Fruit fly (Drosophila melanogaster) whole organism, embryonic: ENCODE results near the gene CG14650.

ENCODE experiments used
- Atf6 ChIP-seq: fragments of 200-800 bp; sonication (Bioruptor generic); IDR thresholded peaks from 2 replicates; pipeline ENCODE4 v1.3.6; 2022; ENCODE audit warnings: missing biosample characterization, missing genetic modification characterization
- Awh ChIP-seq: fragments of 200-800 bp; sonication (Bioruptor generic); IDR thresholded peaks from 2 replicates; pipeline ENCODE4, ENCODE4 v1.3.6; 2022; ENCODE audit warnings: missing biosample characterization, missing genetic modification characterization
- CG10267 ChIP-seq: fragments of 200-800 bp; sonication (Bioruptor generic); optimal IDR thresholded peaks from 2 replicates; lab custom pipeline; 2018; ENCODE audit warnings: missing biosample characterization, mild to moderate bottlenecking, missing genetic modification characterization, moderate library complexity
- CG10366 ChIP-seq: fragments of 200-800 bp; sonication (Bioruptor generic); IDR thresholded peaks from 2 replicates; pipeline ENCODE4 v1.3.6; 2022; ENCODE audit warnings: missing biosample characterization, missing genetic modification characterization
- CG12236 ChIP-seq: fragments of 200-800 bp; sonication (Bioruptor generic); optimal IDR thresholded peaks from 2 replicates; lab custom pipeline; 2016; ENCODE audit warnings: missing biosample characterization, missing genetic modification characterization
- CG13624 ChIP-seq: fragments of 200-800 bp; sonication (Bioruptor generic); optimal IDR thresholded peaks from 2 replicates; lab custom pipeline; 2016; ENCODE audit warnings: missing biosample characterization, missing genetic modification characterization
- CG14860 ChIP-seq: fragments of 200-800 bp; sonication (Bioruptor generic); IDR thresholded peaks from 3 replicates; pipeline ENCODE4 v1.3.6; 2022; ENCODE audit warnings: missing biosample characterization, missing genetic modification characterization; ENCODE audit not compliant: partially characterized antibody
- CG14965 ChIP-seq: fragments of 200-800 bp; sonication (Bioruptor generic); optimal IDR thresholded peaks from 2 replicates; lab custom pipeline; 2016; ENCODE audit warnings: missing biosample characterization, missing genetic modification characterization, borderline replicate concordance
- CG1529 ChIP-seq: fragments of 200-800 bp; sonication (Bioruptor generic); optimal IDR thresholded peaks from 3 replicates; lab custom pipeline; 2018; ENCODE audit warnings: missing biosample characterization, missing genetic modification characterization
- CG15601 ChIP-seq: fragments of 200-800 bp; sonication (Bioruptor generic); optimal IDR thresholded peaks from 3 replicates; lab custom pipeline; 2019; ENCODE audit warnings: missing biosample characterization, mild to moderate bottlenecking, missing genetic modification characterization, moderate library complexity
- CG17361 ChIP-seq: fragments of 200-800 bp; sonication (Bioruptor generic); IDR thresholded peaks from 3 replicates; pipeline ENCODE4 v1.3.6; 2022; ENCODE audit warnings: missing biosample characterization, missing genetic modification characterization
- CG18262 ChIP-seq: fragments of 200-800 bp; optimal IDR thresholded peaks from 3 replicates; lab custom pipeline; 2019; ENCODE audit warnings: missing biosample characterization, mild to moderate bottlenecking, missing genetic modification characterization, moderate library complexity
- CG31365 ChIP-seq: fragments of 200-800 bp; sonication (Bioruptor generic); optimal IDR thresholded peaks from 2 replicates; lab custom pipeline; 2018; ENCODE audit warnings: missing biosample characterization, mild to moderate bottlenecking, missing genetic modification characterization
- CG4328 ChIP-seq: fragments of 200-800 bp; sonication (Bioruptor generic); optimal IDR thresholded peaks from 3 replicates; lab custom pipeline; 2017; ENCODE audit warnings: missing biosample characterization, missing genetic modification reagents, missing genetic modification characterization
- CG6813 ChIP-seq: fragments of 200-800 bp; sonication (Bioruptor generic); optimal IDR thresholded peaks from 2 replicates; lab custom pipeline; 2017; ENCODE audit warnings: missing biosample characterization, missing genetic modification characterization, mild to moderate bottlenecking, moderate library complexity, missing genetic modification reagents
- CG8478 ChIP-seq: fragments of >200 bp; optimal IDR thresholded peaks from 2 replicates; lab custom pipeline; 2018
- CG9609 ChIP-seq: fragments of 200-800 bp; sonication (Bioruptor generic); optimal IDR thresholded peaks from 3 replicates; lab custom pipeline; 2016; ENCODE audit warnings: missing biosample characterization, missing genetic modification characterization
- CG9727 ChIP-seq: fragments of 200-800 bp; sonication (Bioruptor generic); optimal IDR thresholded peaks from 3 replicates; lab custom pipeline; 2017; ENCODE audit warnings: missing biosample characterization, mild to moderate bottlenecking, missing genetic modification characterization
- Dip3 ChIP-seq: fragments of 200-800 bp; sonication (Bioruptor generic); optimal IDR thresholded peaks from 3 replicates; lab custom pipeline; 2016; ENCODE audit warnings: missing biosample characterization, missing genetic modification characterization
- Dll ChIP-seq: fragments of 200-800 bp; sonication (Bioruptor generic); IDR thresholded peaks from 4 replicates; pipeline ENCODE4 v1.3.6; 2022; ENCODE audit warnings: missing biosample characterization, missing genetic modification characterization; ENCODE audit not compliant: partially characterized antibody
- Doc2 ChIP-seq: fragments of 200-800 bp; sonication (Bioruptor generic); IDR thresholded peaks from 2 replicates; pipeline ENCODE4 v1.3.6; 2022; ENCODE audit warnings: missing biosample characterization, missing genetic modification characterization
- Eip74EF ChIP-seq, 2 experiments: fragments of 200-800 bp in 1 of 2; fragments of >200 bp in 1 of 2; sonication (Bioruptor generic) in 1 of 2; optimal IDR thresholded peaks; 2 replicates each; lab custom pipeline; 2017 to 2019; ENCODE audit warnings: missing biosample characterization in 2 of 2, missing genetic modification characterization in 2 of 2, mild to moderate bottlenecking in 1 of 2, moderate library complexity in 1 of 2
- Fer1 ChIP-seq: fragments of 200-800 bp; sonication (Bioruptor generic); optimal IDR thresholded peaks from 2 replicates; lab custom pipeline; 2017; ENCODE audit warnings: missing biosample characterization, mild to moderate bottlenecking, missing genetic modification characterization
- Hmx ChIP-seq: fragments of 200-800 bp; sonication (Bioruptor generic); optimal IDR thresholded peaks from 2 replicates; lab custom pipeline; 2016; ENCODE audit warnings: missing biosample characterization, missing genetic modification characterization
- Hr51 ChIP-seq, 2 experiments: fragments of 200-800 bp; sonication (Bioruptor generic); optimal IDR thresholded peaks; 2 replicates in 1 of 2; 3 replicates in 1 of 2; lab custom pipeline; 2016 to 2018; ENCODE audit warnings: missing biosample characterization in 2 of 2, missing genetic modification characterization in 2 of 2, mild to moderate bottlenecking in 1 of 2, moderate library complexity in 1 of 2
- Meics ChIP-seq: fragments of 200-800 bp; sonication (Bioruptor generic); optimal IDR thresholded peaks from 2 replicates; lab custom pipeline; 2017; ENCODE audit warnings: missing biosample characterization, mild to moderate bottlenecking, missing genetic modification characterization
- NC2β ChIP-seq: fragments of 200-800 bp; sonication (Bioruptor generic); optimal IDR thresholded peaks from 2 replicates; lab custom pipeline; 2016; ENCODE audit warnings: missing biosample characterization, missing genetic modification characterization
- Nf-YC ChIP-seq: fragments of 200-800 bp; optimal IDR thresholded peaks from 3 replicates; lab custom pipeline; 2019; ENCODE audit warnings: missing biosample characterization, mild to moderate bottlenecking, missing genetic modification characterization, moderate library complexity
- Oli ChIP-seq: fragments of 200-800 bp; sonication (Bioruptor generic); optimal IDR thresholded peaks from 2 replicates; lab custom pipeline; 2018; ENCODE audit warnings: missing biosample characterization, mild to moderate bottlenecking, missing genetic modification characterization, moderate library complexity
- Spps ChIP-seq: fragments of 200-800 bp; sonication (Bioruptor generic); optimal IDR thresholded peaks from 2 replicates; lab custom pipeline; 2018; ENCODE audit warnings: missing biosample characterization, mild to moderate bottlenecking, missing genetic modification characterization
- ac ChIP-seq: fragments of 200-800 bp; sonication (Bioruptor generic); optimal IDR thresholded peaks from 3 replicates; lab custom pipeline; 2017; ENCODE audit warnings: missing biosample characterization, mild to moderate bottlenecking, missing genetic modification characterization
- amos ChIP-seq: fragments of 200-800 bp; sonication (Bioruptor generic); IDR thresholded peaks from 2 replicates; pipeline ENCODE4 v1.3.6; 2022; ENCODE audit warnings: missing biosample characterization, missing genetic modification characterization; ENCODE audit not compliant: partially characterized antibody
- ash1 ChIP-seq: fragments of 200-800 bp; sonication (Bioruptor generic); optimal IDR thresholded peaks from 2 replicates; lab custom pipeline; 2018; ENCODE audit warnings: missing biosample characterization, mild to moderate bottlenecking, missing genetic modification characterization
- az2 ChIP-seq: fragments of 200-800 bp; sonication (Bioruptor generic); optimal IDR thresholded peaks from 3 replicates; lab custom pipeline; 2016; ENCODE audit warnings: missing biosample characterization, missing genetic modification characterization
- dati ChIP-seq: fragments of 200-800 bp; sonication (Bioruptor generic); IDR thresholded peaks from 2 replicates; pipeline ENCODE4 v1.3.6; 2022; ENCODE audit warnings: missing biosample characterization, missing genetic modification characterization
- fd102C ChIP-seq: fragments of 200-800 bp; sonication (Bioruptor generic); optimal IDR thresholded peaks from 2 replicates; lab custom pipeline; 2018; ENCODE audit warnings: missing biosample characterization, mild to moderate bottlenecking, missing genetic modification characterization, moderate library complexity
- fd64A ChIP-seq: fragments of 200-800 bp; sonication (Bioruptor generic); optimal IDR thresholded peaks from 3 replicates; lab custom pipeline; 2018; ENCODE audit warnings: missing biosample characterization, mild to moderate bottlenecking, missing genetic modification characterization
- fd96Cb ChIP-seq: fragments of 200-800 bp; sonication (Bioruptor generic); optimal IDR thresholded peaks from 2 replicates; lab custom pipeline; 2018; ENCODE audit warnings: missing biosample characterization, mild to moderate bottlenecking, missing genetic modification characterization, moderate library complexity
- fru ChIP-seq: fragments of >200 bp; optimal IDR thresholded peaks from 2 replicates; lab custom pipeline; 2017
- gce ChIP-seq: fragments of 200-800 bp; sonication (Bioruptor generic); IDR thresholded peaks from 3 replicates; pipeline ENCODE4 v1.3.6; 2022; ENCODE audit warnings: missing biosample characterization, missing genetic modification characterization
- gcm ChIP-seq: fragments of 200-800 bp; sonication (Bioruptor generic); optimal IDR thresholded peaks from 2 replicates; lab custom pipeline; 2019; ENCODE audit warnings: missing biosample characterization, mild to moderate bottlenecking, missing genetic modification characterization, moderate library complexity
- kah ChIP-seq: fragments of 200-800 bp; sonication (Bioruptor generic); optimal IDR thresholded peaks from 2 replicates; lab custom pipeline; 2018; ENCODE audit warnings: missing biosample characterization, mild to moderate bottlenecking, missing genetic modification characterization
- mld ChIP-seq: fragments of 200-800 bp; sonication (Bioruptor generic); IDR thresholded peaks from 3 replicates; pipeline ENCODE4 v1.3.6; 2022; ENCODE audit warnings: missing biosample characterization, missing genetic modification characterization; ENCODE audit not compliant: partially characterized antibody
- org-1 ChIP-seq: fragments of 200-800 bp; sonication (Bioruptor generic); optimal IDR thresholded peaks from 2 replicates; lab custom pipeline; 2017; ENCODE audit warnings: missing biosample characterization, missing genetic modification characterization
- pros ChIP-seq: fragments of 200-800 bp; sonication (Bioruptor generic); optimal IDR thresholded peaks from 3 replicates; lab custom pipeline; 2019; ENCODE audit warnings: missing biosample characterization, mild to moderate bottlenecking, missing genetic modification characterization, moderate library complexity
- sisA ChIP-seq: fragments of 200-800 bp; sonication (Bioruptor generic); IDR thresholded peaks from 2 replicates; pipeline ENCODE4 v1.3.6; 2022; ENCODE audit warnings: missing biosample characterization, missing genetic modification characterization
- so ChIP-seq: fragments of 200-800 bp; sonication (Bioruptor generic); IDR thresholded peaks from 3 replicates; pipeline ENCODE4 v1.3.6; 2022; ENCODE audit warnings: missing biosample characterization, missing genetic modification characterization
- unc-4 ChIP-seq: fragments of 200-800 bp; sonication (Bioruptor generic); IDR thresholded peaks from 2 replicates; pipeline ENCODE4 v1.3.6; 2022; ENCODE audit warnings: missing biosample characterization, missing genetic modification characterization; ENCODE audit not compliant: partially characterized antibody
- wor ChIP-seq: fragments of 200-800 bp; sonication (Bioruptor generic); IDR thresholded peaks from 2 replicates; pipeline ENCODE4 v1.3.6; 2022; ENCODE audit warnings: missing biosample characterization, missing genetic modification characterization
- yki ChIP-seq: fragments of >200 bp; optimal IDR thresholded peaks from 3 replicates; lab custom pipeline; 2018

The CG14650 gene

dm6 chr3R:4433441-4434077 is 3.6 kb upstream of the CG14650 start, which contains the start of the genes eIF3a and CG1074 (continued):
- TF ChIP-seq CG4328 (GFP tag; lab: Kevin White, UChicago) (peak; percentile 51), az2 (GFP tag; lab: Kevin White, UChicago) (peak; percentile 30), CG10366 (GFP tag; lab: Robert Waterston, UW) (no peak; the same call in 1 of the 2 replicates), CG1529 (no peak), Fer1 (peak; percentile 82), CG18262 (tag; lab: Kevin White, UChicago) (peak; percentile 44), ash1 (GFP tag; lab: Kevin White, UChicago) (peak; percentile 78), NC2β (GFP tag; lab: Kevin White, UChicago) (peak; percentile 70), Meics (peak; percentile 76), gcm (GFP tag; lab: Kevin White, UChicago) (peak; percentile 47), Eip74EF (GFP tag; optimal IDR thresholded peaks at IDR 0.05; lab: Kevin White, UChicago) (peak in 1 of 2 experiments; percentile 14), CG14860 (GFP tag; lab: Robert Waterston, UW) (peak; percentile 97), Doc2 (GFP tag; lab: Robert Waterston, UW) (no peak), org-1 (no peak), CG31365 (peak; percentile 60), CG8478 (lab: Kevin White, UChicago) (no peak), Awh (GFP tag; lab: Robert Waterston, UW) (peak; percentile 32; the same call in 1 of the 2 replicates), gce (GFP tag; lab: Robert Waterston, UW) (0 out of 3 replicates have a peak, but pooled peaks have one; percentile 16), Hr51 (GFP tag; optimal IDR thresholded peaks at IDR 0.05; lab: Kevin White, UChicago) (peak in 1 of 2 experiments; percentile 72), Dll (peak; percentile 91), CG6813 (GFP tag; lab: Kevin White, UChicago) (no peak), CG10267 (tag; lab: Kevin White, UChicago) (peak; percentile 69), Dip3 (GFP tag; lab: Kevin White, UChicago) (peak; percentile 59), Nf-YC (tag; lab: Kevin White, UChicago) (peak; percentile 64), CG12236 (peak; percentile 5), pros (peak; percentile 16), fd102C (GFP tag; lab: Kevin White, UChicago) (peak; percentile 58), so (GFP tag; lab: Robert Waterston, UW) (peak; percentile 25; the same call in 1 of the 3 replicates), CG13624 (peak; percentile 85), CG9727 (GFP tag; lab: Kevin White, UChicago) (peak; percentile 78), CG15601 (tag; lab: Kevin White, UChicago) (peak; percentile 55), sisA (GFP tag; lab: Robert Waterston, UW) (no peak), yki (lab: Kevin White, UChicago) (no peak), CG14965 (no peak), CG17361 (GFP tag; lab: Robert Waterston, UW) (peak; percentile 59; the same call in 2 of the 3 replicates), Oli (tag; lab: Kevin White, UChicago) (no peak), amos (peak; percentile 98), wor (no peak), Atf6 (GFP tag; lab: Robert Waterston, UW) (peak; percentile 66), mld (peak; percentile 96), unc-4 (GFP tag; lab: Robert Waterston, UW) (peak; percentile 96), Spps (tag; lab: Kevin White, UChicago) (peak; percentile 30), ac (peak; percentile 60), Hmx (no peak), CG9609 (GFP tag; lab: Kevin White, UChicago) (peak; percentile 53), dati (GFP tag; lab: Robert Waterston, UW) (no peak), fd96Cb (tag; lab: Kevin White, UChicago) (peak; percentile 19), fru (no peak), kah (GFP tag; lab: Kevin White, UChicago) (peak; percentile 51), fd64A (GFP tag; lab: Kevin White, UChicago) (peak; percentile 60)
